Worm (Caenorhabditis elegans) whole organism, L2 larva: ENCODE measurements around the gene F08F3.1.

Experiments used
- C34F6.9 ChIP-seq: fragments of 150-350 bp; optimal IDR thresholded peaks from 2 replicates; lab custom pipeline; 2014; ENCODE audit warnings: missing biosample characterization, missing genetic modification characterization
- ZK546.5 ChIP-seq: sonication (generic microtip); optimal IDR thresholded peaks from 2 replicates; lab custom pipeline; 2017; ENCODE audit warnings: missing biosample characterization, missing genetic modification characterization
- alr-1 ChIP-seq: fragments of 150-350 bp; optimal IDR thresholded peaks from 2 replicates; lab custom pipeline; 2014; ENCODE audit warnings: missing biosample characterization, missing genetic modification characterization
- ama-1 ChIP-seq: fragments of 150-350 bp; optimal IDR thresholded peaks from 2 replicates; lab custom pipeline; 2018; ENCODE audit warnings: inconsistent platforms
- blmp-1 ChIP-seq: sonication (generic microtip); optimal IDR thresholded peaks from 2 replicates; lab custom pipeline; 2017; ENCODE audit warnings: missing genetic modification characterization, mild to moderate bottlenecking, missing compliant biosample characterization, antibody characterized with exemption, moderate library complexity; ENCODE audit not compliant: insufficient read depth
- ceh-16 ChIP-seq: fragments of 150-350 bp; optimal IDR thresholded peaks from 2 replicates; lab custom pipeline; 2014; ENCODE audit warnings: missing biosample characterization, missing genetic modification characterization
- ceh-82 ChIP-seq: fragments of 150-350 bp; optimal IDR thresholded peaks from 2 replicates; lab custom pipeline; 2014; ENCODE audit warnings: missing biosample characterization, missing genetic modification characterization
- crh-2 ChIP-seq: sonication (generic microtip); optimal IDR thresholded peaks from 2 replicates; lab custom pipeline; 2017; ENCODE audit warnings: missing biosample characterization, missing genetic modification characterization
- dmd-4 ChIP-seq: sonication (generic microtip); optimal IDR thresholded peaks from 2 replicates; lab custom pipeline; 2017; ENCODE audit warnings: missing biosample characterization, missing genetic modification characterization
- elt-1 ChIP-seq: fragments of 150-350 bp; optimal IDR thresholded peaks from 2 replicates; lab custom pipeline; 2014; ENCODE audit warnings: missing biosample characterization, missing genetic modification characterization
- elt-3 ChIP-seq: sonication (generic microtip); optimal IDR thresholded peaks from 2 replicates; lab custom pipeline; 2017; ENCODE audit warnings: missing biosample characterization, missing genetic modification characterization
- gmeb-1 ChIP-seq: fragments of 150-350 bp; optimal IDR thresholded peaks from 2 replicates; lab custom pipeline; 2014; ENCODE audit warnings: missing biosample characterization, missing genetic modification characterization
- lin-11 ChIP-seq: fragments of 150-350 bp; sonication (generic microtip); optimal IDR thresholded peaks from 2 replicates; lab custom pipeline; 2014; ENCODE audit warnings: missing biosample characterization, missing genetic modification characterization, inconsistent platforms, mixed read lengths
- lin-13 ChIP-seq: fragments of 150-350 bp; optimal IDR thresholded peaks from 2 replicates; lab custom pipeline; 2014; ENCODE audit warnings: missing biosample characterization, missing genetic modification reagents, missing genetic modification characterization
- lin-39 ChIP-seq: fragments of 150-350 bp; optimal IDR thresholded peaks from 2 replicates; lab custom pipeline; 2014; ENCODE audit warnings: missing biosample characterization, missing genetic modification reagents, missing genetic modification characterization
- lsy-2 ChIP-seq, 2 experiments: fragments of 150-350 bp in 1 of 2; sonication (generic microtip) in 1 of 2; optimal IDR thresholded peaks; 2 replicates each; lab custom pipeline; 2014 to 2017; ENCODE audit warnings: missing biosample characterization in 2 of 2, missing genetic modification characterization in 2 of 2
- mab-5 ChIP-seq: fragments of 150-350 bp; optimal IDR thresholded peaks from 2 replicates; lab custom pipeline; 2014; ENCODE audit warnings: missing biosample characterization, missing genetic modification characterization
- mbf-1 ChIP-seq: sonication (generic microtip); optimal IDR thresholded peaks from 2 replicates; lab custom pipeline; 2017; ENCODE audit warnings: missing biosample characterization, missing genetic modification characterization
- mdl-1 ChIP-seq, 2 experiments: fragments of 150-350 bp in 1 of 2; sonication (generic microtip) in 1 of 2; optimal IDR thresholded peaks; 2 replicates each; lab custom pipeline; 2017; ENCODE audit warnings: missing biosample characterization in 2 of 2, missing genetic modification characterization in 2 of 2
- nhr-10 ChIP-seq: sonication (generic microtip); optimal IDR thresholded peaks from 2 replicates; lab custom pipeline; 2017; ENCODE audit warnings: missing biosample characterization, missing genetic modification characterization
- nhr-11 ChIP-seq: fragments of 150-350 bp; optimal IDR thresholded peaks from 2 replicates; lab custom pipeline; 2014; ENCODE audit warnings: missing biosample characterization, missing genetic modification characterization
- nhr-12 ChIP-seq: fragments of 150-350 bp; optimal IDR thresholded peaks from 2 replicates; lab custom pipeline; 2014; ENCODE audit warnings: missing biosample characterization, missing genetic modification characterization
- nhr-129 ChIP-seq: fragments of 150-350 bp; optimal IDR thresholded peaks from 2 replicates; lab custom pipeline; 2014; ENCODE audit warnings: missing biosample characterization, missing genetic modification characterization
- nhr-21 ChIP-seq: fragments of 150-350 bp; optimal IDR thresholded peaks from 2 replicates; lab custom pipeline; 2014; ENCODE audit warnings: missing biosample characterization, missing genetic modification characterization
- nhr-23 ChIP-seq: fragments of 150-350 bp; optimal IDR thresholded peaks from 2 replicates; lab custom pipeline; 2014; ENCODE audit warnings: missing biosample characterization, missing genetic modification reagents, missing genetic modification characterization
- nhr-237 ChIP-seq: fragments of 150-350 bp; optimal IDR thresholded peaks from 2 replicates; lab custom pipeline; 2014; ENCODE audit warnings: missing biosample characterization, missing genetic modification characterization
- nhr-25 ChIP-seq: fragments of 150-350 bp; sonication (generic microtip); optimal IDR thresholded peaks from 3 replicates; lab custom pipeline; 2014; ENCODE audit warnings: missing biosample characterization, missing genetic modification characterization
- nhr-77 ChIP-seq: fragments of 150-350 bp; optimal IDR thresholded peaks from 2 replicates; lab custom pipeline; 2014; ENCODE audit warnings: missing biosample characterization, missing genetic modification characterization
- peb-1 ChIP-seq: fragments of 150-350 bp; optimal IDR thresholded peaks from 2 replicates; lab custom pipeline; 2014; ENCODE audit warnings: missing biosample characterization, missing genetic modification characterization
- sem-4 ChIP-seq: fragments of 150-350 bp; optimal IDR thresholded peaks from 2 replicates; lab custom pipeline; 2014; ENCODE audit warnings: missing biosample characterization, missing genetic modification reagents, missing genetic modification characterization
- skn-1 ChIP-seq: sonication (generic microtip); optimal IDR thresholded peaks from 2 replicates; lab custom pipeline; 2017; ENCODE audit warnings: missing biosample characterization, missing genetic modification characterization
- sma-3 ChIP-seq: sonication (generic microtip); optimal IDR thresholded peaks from 2 replicates; lab custom pipeline; 2016; ENCODE audit warnings: missing genetic modification reagents, missing genetic modification characterization, missing compliant biosample characterization
- sma-9 ChIP-seq, 2 experiments: fragments of 150-350 bp in 1 of 2; sonication (generic microtip) in 1 of 2; optimal IDR thresholded peaks; 2 replicates each; lab custom pipeline; 2014 to 2016; ENCODE audit warnings: missing genetic modification characterization in 2 of 2, mild to moderate bottlenecking in 1 of 2, missing biosample characterization in 1 of 2, missing compliant biosample characterization in 1 of 2, missing genetic modification reagents in 1 of 2, moderate library complexity in 1 of 2
- snpc-4 ChIP-seq: fragments of 150-350 bp; optimal IDR thresholded peaks from 2 replicates; lab custom pipeline; 2014; ENCODE audit warnings: missing biosample characterization, missing genetic modification characterization
- unc-39 ChIP-seq: fragments of 150-350 bp; optimal IDR thresholded peaks from 2 replicates; lab custom pipeline; 2014; ENCODE audit warnings: missing biosample characterization, missing genetic modification characterization
- unc-55 ChIP-seq: fragments of 150-350 bp; sonication (generic microtip); optimal IDR thresholded peaks from 3 replicates; lab custom pipeline; 2014; ENCODE audit warnings: missing biosample characterization, missing genetic modification reagents, missing genetic modification characterization
- unc-62 ChIP-seq: fragments of 150-350 bp; optimal IDR thresholded peaks from 2 replicates; lab custom pipeline; 2014; ENCODE audit warnings: missing biosample characterization, missing genetic modification reagents, missing genetic modification characterization
- zag-1 ChIP-seq: fragments of 150-350 bp; optimal IDR thresholded peaks from 2 replicates; lab custom pipeline; 2014; ENCODE audit warnings: missing biosample characterization, missing genetic modification characterization
- ztf-11 ChIP-seq: sonication (generic microtip); optimal IDR thresholded peaks from 2 replicates; lab custom pipeline; 2017; ENCODE audit warnings: missing biosample characterization, missing genetic modification characterization
- ztf-4 ChIP-seq: fragments of 150-350 bp; optimal IDR thresholded peaks from 2 replicates; lab custom pipeline; 2014; ENCODE audit warnings: missing biosample characterization, missing genetic modification characterization

F08F3.1 gene

DNA sequence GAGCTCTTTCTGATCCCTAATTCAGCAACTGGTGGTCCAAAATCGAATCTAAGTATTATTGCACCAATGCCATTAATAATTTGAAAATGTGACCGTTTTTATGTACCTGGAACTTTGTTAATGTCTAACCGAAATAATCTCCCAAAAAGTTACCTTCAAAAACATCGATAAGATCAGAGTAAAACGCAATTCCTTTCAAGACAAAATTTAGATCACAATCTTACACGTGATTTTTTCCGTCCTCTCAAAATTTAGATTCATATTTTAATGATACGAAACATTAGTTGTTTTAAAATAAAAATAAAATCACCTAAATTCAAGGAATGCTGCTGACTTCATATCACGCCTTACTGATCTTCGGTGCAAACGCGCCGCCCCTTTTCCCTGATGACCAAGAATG is 19.6 kb upstream of the F08F3.1 start:
- TF ChIP-seq elt-1 (tag; lab: Kevin White, UChicago), result peak; percentile 86
- TF ChIP-seq nhr-25 (tag; lab: Kevin White, UChicago), result peak; percentile 28
- TF ChIP-seq lin-13 (GFP tag; lab: Kevin White, UChicago), result no peak
- no peak for TF ChIP-seq nhr-237 (tag; lab: Kevin White, UChicago)
- TF ChIP-seq lin-39 (tag; lab: Kevin White, UChicago), result no peak
- TF ChIP-seq elt-3 (tag; lab: Kevin White, UChicago), result no peak
- TF ChIP-seq ama-1, result no peak
- no peak for TF ChIP-seq ztf-4 (tag; lab: Kevin White, UChicago)
- no peak for TF ChIP-seq ztf-11
- TF ChIP-seq C34F6.9 (tag; lab: Kevin White, UChicago), result no peak
- TF ChIP-seq sma-3 (GFP tag; lab: Kevin White, UChicago), result no peak
- no peak for TF ChIP-seq nhr-21 (tag; lab: Kevin White, UChicago)
- no peak for TF ChIP-seq lsy-2 (tag; optimal IDR thresholded peaks at IDR 0.05; lab: Kevin White, UChicago)
- no peak for TF ChIP-seq mbf-1 (tag; lab: Kevin White, UChicago)
- no peak for TF ChIP-seq gmeb-1 (tag; lab: Kevin White, UChicago)
- no peak for TF ChIP-seq zag-1 (tag; lab: Kevin White, UChicago)
- TF ChIP-seq crh-2 (tag; lab: Kevin White, UChicago), result no peak
- no peak for TF ChIP-seq unc-62 (GFP tag; lab: Kevin White, UChicago)
- TF ChIP-seq mab-5, result no peak
- no peak for TF ChIP-seq unc-39
- TF ChIP-seq alr-1 (tag; lab: Kevin White, UChicago), result no peak
- no peak for TF ChIP-seq ZK546.5 (tag; lab: Kevin White, UChicago)
- TF ChIP-seq nhr-129 (tag; lab: Kevin White, UChicago), result no peak
- TF ChIP-seq sma-9 (GFP tag; optimal IDR thresholded peaks at IDR 0.05; lab: Kevin White, UChicago), result peak; percentile 67
- TF ChIP-seq sma-9 (tag; optimal IDR thresholded peaks at IDR 0.05; lab: Kevin White, UChicago), result no peak
- no peak for TF ChIP-seq mdl-1 (tag; optimal IDR thresholded peaks at IDR 0.05; lab: Kevin White, UChicago)
- no peak for TF ChIP-seq ceh-82 (tag; lab: Kevin White, UChicago)
- TF ChIP-seq skn-1, result no peak
- no peak for TF ChIP-seq unc-55 (GFP tag; lab: Kevin White, UChicago)
- TF ChIP-seq nhr-10, result no peak
- TF ChIP-seq sem-4 (tag; lab: Kevin White, UChicago), result no peak
- peak; percentile 65 for TF ChIP-seq nhr-23 (tag; lab: Kevin White, UChicago)
- TF ChIP-seq ceh-16, result peak; percentile 72
- TF ChIP-seq nhr-12 (tag; lab: Kevin White, UChicago), result no peak
- no peak for TF ChIP-seq dmd-4 (tag; lab: Kevin White, UChicago)
- TF ChIP-seq nhr-11, result no peak
- TF ChIP-seq peb-1 (tag; lab: Kevin White, UChicago), result no peak

DNA sequence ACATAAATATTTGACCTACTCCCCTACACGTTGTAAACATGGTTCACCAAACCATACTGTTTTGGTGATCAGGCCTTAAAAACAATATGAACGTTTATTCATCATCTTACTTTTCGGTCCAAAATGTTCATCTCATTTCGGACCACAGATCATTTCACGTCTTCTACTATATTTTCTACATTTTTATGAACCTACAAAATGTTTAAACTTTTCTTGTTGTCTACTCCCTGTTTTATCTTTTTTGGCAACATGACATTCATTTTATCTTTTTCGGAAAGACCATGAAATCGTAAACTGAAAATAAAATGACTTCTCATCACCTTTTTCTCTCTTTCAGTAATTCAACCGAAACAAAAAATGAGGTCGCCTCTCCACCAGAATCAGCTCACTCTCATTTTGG is 18.1 kb upstream of the F08F3.1 start, which contains the start of gene rhr-1:
TSS of gene rhr-1 (plus strand) at position 301 of the 400 bp plus-strand sequence.
- TF ChIP-seq lin-11 (no peak), nhr-21 (tag; lab: Kevin White, UChicago) (no peak), nhr-23 (tag; lab: Kevin White, UChicago) (no peak), nhr-10 (no peak), nhr-77 (tag; lab: Kevin White, UChicago) (no peak)

DNA sequence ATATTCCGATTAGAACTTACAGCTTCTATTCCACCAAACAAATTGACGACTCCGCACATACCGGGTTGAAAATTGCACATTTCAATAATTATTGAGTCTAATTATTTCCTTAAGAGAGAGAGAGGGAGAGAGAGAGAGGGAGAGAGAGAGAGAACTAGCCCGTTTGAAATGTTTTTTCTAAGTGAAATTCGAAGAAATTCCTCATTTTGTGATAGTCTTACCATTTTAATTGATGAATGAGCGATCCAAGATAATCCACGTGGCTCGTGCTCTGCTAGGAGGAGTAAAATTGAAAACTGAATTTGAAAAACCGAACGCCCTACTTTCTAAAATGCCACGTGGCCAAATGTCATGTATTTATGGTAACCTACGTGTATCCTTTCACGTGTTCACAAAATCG is 13.4 kb upstream of the F08F3.1 start, which contains the start of gene F08F3.8:
TSS of gene F08F3.8 (minus strand) at position 101 of the 400 bp plus-strand sequence.
- no peak for TF ChIP-seq unc-62 (GFP tag; lab: Kevin White, UChicago)
- no peak for TF ChIP-seq alr-1 (tag; lab: Kevin White, UChicago)
- no peak for TF ChIP-seq nhr-77 (tag; lab: Kevin White, UChicago)
- TF ChIP-seq blmp-1 (tag; lab: Kevin White, UChicago), result no peak
- no peak for TF ChIP-seq snpc-4
- no peak for TF ChIP-seq mbf-1 (tag; lab: Kevin White, UChicago)
- no peak for TF ChIP-seq unc-55 (GFP tag; lab: Kevin White, UChicago)
